Fruit fly (Drosophila melanogaster): ENCODE results near the gene Cyp9f2.

The Cyp9f2 gene

DNA sequence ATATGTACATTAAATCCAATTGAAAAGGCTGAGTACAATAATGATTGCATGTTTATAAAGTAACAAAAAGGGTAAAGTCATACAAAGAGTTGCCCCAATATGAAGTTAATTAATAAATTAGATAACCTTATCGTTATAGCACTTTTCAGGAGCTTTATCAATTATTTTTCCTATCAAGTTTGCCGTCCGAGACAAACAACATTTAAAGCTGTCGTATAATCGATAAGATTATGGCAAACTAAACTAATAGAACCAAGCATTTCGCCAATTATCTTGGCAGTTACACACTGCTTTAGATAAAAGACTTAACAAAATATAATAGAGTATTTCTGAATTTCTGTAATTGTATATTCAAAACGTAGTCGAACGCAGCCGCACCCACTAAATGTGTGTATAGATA, 694 bp downstream of the Cyp9f2 start:
- TF ChIP-seq CG8478 (optimal IDR thresholded peaks at IDR 0.05) (no peak), CTCF (optimal IDR thresholded peaks at IDR 0.05) (no peak)

DNA sequence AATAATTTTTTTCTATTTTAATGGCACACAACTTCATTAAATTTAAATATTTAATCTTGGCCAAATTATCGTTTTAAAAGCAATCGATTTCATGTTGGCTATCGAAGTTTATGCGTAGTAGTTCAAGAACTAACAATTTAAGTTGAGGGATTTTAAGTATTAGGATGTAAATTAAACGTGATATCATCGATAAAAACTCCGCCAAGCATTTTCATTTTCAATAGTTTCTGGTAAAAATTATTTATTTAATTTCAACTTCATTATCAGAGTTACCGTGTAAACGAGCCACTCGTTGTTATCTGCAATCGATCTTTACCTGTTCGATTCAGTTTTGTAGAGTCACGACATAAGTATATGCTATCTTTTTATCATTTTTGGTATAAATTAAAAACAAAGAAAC, 2.9 kb downstream of the Cyp9f2 start:
- no peak for TF ChIP-seq CG8478 (optimal IDR thresholded peaks at IDR 0.05)
- no peak for TF ChIP-seq CTCF (optimal IDR thresholded peaks at IDR 0.05)

dm6 chr3R:12401672-12402296, 4.0 kb downstream of the Cyp9f2 start, which contains the start of gene DNAlig3:
DNAlig3 (minus strand) TSS chr3R:12401839.
- TF ChIP-seq CG8478 (optimal IDR thresholded peaks at IDR 0.05) (no peak), CTCF (optimal IDR thresholded peaks at IDR 0.05) (peak; percentile 6 to 13)

DNA sequence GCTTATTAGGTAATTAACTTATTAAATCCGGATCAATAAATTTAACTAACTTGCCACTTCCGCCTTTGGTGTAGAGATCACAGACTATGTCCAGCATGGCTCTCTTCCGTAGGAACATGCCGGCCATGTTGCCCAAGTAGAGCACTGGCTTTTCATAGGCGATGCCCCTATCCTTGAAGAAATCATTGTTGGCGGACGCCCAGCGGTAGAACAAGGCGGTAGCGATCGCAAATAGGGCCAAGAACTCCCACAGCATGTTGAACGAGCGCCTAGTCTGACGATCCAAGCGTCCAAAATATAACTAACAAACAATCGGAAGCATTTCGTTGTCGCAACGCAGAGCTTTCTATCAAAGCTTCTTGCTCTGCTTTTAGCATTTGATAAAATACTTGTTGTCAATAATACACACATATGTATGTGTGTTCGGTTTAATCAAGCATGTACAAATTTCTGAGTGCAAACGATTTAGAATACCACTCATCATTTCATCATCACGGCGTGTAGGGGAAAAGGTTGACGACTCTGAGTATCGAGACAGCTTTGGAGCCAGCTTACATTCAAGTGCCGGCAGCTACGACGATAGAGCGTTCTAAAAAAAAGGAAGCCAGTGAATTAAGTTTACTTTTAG, 7.1 kb downstream of the Cyp9f2 start, which contains the start of gene Cyp9f3:
TSS of gene Cyp9f3 (minus strand) at position 310 of the 628 bp plus-strand sequence.
- TF ChIP-seq CG8478 (optimal IDR thresholded peaks at IDR 0.05) (no peak), CTCF (optimal IDR thresholded peaks at IDR 0.05) (no peak)

DNA sequence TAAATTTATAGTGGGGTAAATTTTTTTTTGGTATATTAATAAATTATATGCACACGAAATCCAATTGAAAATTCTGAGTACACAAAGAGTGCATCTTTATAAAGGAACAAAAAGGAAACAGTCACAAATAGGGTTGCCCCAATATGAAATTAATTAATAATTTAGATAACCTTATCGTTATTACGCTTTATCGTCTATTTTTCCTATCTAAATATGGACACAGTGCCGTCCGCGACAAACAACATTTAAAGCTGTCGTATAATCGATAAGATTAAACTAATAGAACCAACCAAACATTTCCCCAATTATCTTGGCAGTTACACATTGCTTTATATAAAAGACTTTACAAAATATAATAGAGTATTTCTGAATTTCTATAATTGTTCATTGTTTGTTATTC, 7.8 kb downstream of the Cyp9f2 start:
- TF ChIP-seq CTCF (optimal IDR thresholded peaks at IDR 0.05) (no peak), CG8478 (optimal IDR thresholded peaks at IDR 0.05) (no peak)

dm6 chr3R:12395880-12396279, 9.9 kb downstream of the Cyp9f2 start, which contains the start of the genes CG10096 and CG10097:
CG10096 (minus strand) TSS chr3R:12395980.
CG10097 (minus strand) TSS chr3R:12395980.
- no peak for TF ChIP-seq CTCF (optimal IDR thresholded peaks at IDR 0.05)
- TF ChIP-seq CG8478 (optimal IDR thresholded peaks at IDR 0.05): no peak

- TF ChIP-seq CG8478 (optimal IDR thresholded peaks at IDR 0.05) (no peak), CTCF (optimal IDR thresholded peaks at IDR 0.05) (no peak)
Observed at dm6 chr3R:12386965-12387364, 18.9 kb downstream of the Cyp9f2 start, which contains the start of gene CG33098. CG33098 (plus strand) TSS chr3R:12387188.

dm6 chr3R:12385949-12386348, 19.9 kb downstream of the Cyp9f2 start, which contains the start of gene Sol1:
Sol1 (plus strand) TSS chr3R:12386249.
- TF ChIP-seq CG8478 (optimal IDR thresholded peaks at IDR 0.05) (no peak), CTCF (optimal IDR thresholded peaks at IDR 0.05) (no peak)

dm6 chr3R:12384274-12384673, 21.6 kb downstream of the Cyp9f2 start:
- no peak for TF ChIP-seq CTCF (optimal IDR thresholded peaks at IDR 0.05)
- no peak for TF ChIP-seq CG8478 (optimal IDR thresholded peaks at IDR 0.05)

DNA sequence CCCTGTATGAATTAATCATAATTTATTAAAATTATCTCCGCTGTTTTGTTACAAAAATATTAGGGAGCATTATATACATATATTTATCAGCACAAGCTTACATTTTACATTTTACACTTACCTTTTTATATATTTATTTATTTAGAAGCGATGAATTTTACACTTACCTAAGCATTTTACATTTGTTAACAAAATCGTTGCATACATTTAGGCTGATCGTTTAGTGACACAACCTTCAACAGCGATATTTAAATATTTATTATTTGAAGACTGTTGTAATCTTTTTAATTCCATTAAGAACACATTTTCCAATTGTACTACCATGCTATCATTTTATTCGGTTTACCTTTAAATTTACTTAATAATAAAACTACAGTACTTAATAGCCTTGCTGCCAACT, 22.0 kb downstream of the Cyp9f2 start:
- TF ChIP-seq CG8478 (optimal IDR thresholded peaks at IDR 0.05) (no peak), CTCF (optimal IDR thresholded peaks at IDR 0.05) (peak in 1 of 2 experiments; percentile 29)

DNA sequence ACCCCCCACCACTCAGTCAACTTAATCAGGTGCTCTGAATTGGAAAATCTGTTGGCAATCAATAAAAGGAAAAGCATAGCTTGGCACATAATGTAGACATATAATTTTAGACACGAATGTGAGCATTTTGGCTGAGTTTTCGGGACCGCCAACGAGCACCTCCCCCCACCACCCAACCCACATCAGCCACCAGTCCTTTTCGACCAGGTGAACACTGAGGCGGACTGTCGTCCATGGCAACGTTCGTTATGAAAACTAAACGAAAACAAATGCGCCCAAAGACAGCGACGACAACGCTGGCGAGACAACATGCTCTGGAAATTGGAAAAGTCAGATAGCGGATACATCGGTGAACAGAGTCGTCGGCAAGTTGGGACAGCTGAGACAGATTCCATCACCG, 22.8 kb downstream of the Cyp9f2 start, which contains the start of gene GstD11:
TSS of gene GstD11 (plus strand) at position 301 of the 400 bp plus-strand sequence.
- TF ChIP-seq CTCF (optimal IDR thresholded peaks at IDR 0.05) (no peak), CG8478 (optimal IDR thresholded peaks at IDR 0.05) (no peak)

dm6 chr3R:12382563-12382962, 23.3 kb downstream of the Cyp9f2 start, which contains the start of gene CG10035:
CG10035 (minus strand) TSS chr3R:12382691.
- TF ChIP-seq CTCF (optimal IDR thresholded peaks at IDR 0.05): no peak

DNA sequence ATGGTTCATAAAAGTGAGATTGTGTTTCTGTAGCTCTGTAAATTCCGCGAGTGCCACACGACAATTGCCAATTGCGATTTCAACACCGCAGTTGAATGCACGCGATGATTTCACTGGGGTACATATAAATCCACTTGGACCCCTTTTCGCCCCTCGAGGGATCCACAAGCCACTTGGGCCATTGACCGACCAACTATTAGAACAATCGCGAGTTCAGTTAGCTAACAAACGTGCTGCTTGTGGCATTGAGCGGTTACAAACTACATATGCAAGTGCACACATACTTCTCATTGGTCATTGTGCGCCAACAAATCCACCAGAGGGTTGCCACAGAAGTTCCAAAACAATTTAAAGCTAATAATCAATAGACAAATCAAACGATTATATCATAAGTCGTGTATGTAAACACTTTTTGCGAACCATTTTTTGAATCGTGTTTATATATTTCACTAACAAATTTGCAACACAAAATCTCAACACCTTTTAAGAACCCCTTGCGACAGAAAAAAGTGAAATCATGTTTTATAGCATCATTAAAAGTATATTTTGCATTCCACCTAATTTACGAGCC, 24.6 kb downstream of the Cyp9f2 start:
- no peak for TF ChIP-seq CTCF (optimal IDR thresholded peaks at IDR 0.05)
- TF ChIP-seq CG8478 (optimal IDR thresholded peaks at IDR 0.05): no peak

DNA sequence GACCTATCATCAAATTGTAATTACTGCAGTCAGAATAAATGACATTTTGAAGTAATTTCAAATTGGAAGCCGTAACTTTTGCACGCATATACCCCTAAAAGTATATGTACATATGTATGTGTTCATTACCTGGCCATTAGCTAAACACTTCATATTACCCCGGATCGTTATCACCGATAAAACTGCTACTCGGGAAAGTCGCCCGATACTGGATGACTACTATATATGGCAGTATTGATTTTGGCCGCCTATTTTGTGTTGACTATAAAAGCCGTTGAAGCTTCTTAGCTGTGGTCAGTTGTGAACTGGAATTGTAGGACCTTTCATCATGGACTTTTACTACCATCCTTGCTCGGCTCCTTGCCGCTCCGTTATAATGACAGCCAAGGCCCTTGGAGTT, 26.1 kb downstream of the Cyp9f2 start, which contains the start of gene GstD8:
TSS of gene GstD8 (plus strand) at position 301 of the 400 bp plus-strand sequence.
- TF ChIP-seq CG8478 (optimal IDR thresholded peaks at IDR 0.05): no peak
- TF ChIP-seq CTCF (optimal IDR thresholded peaks at IDR 0.05): no peak

DNA sequence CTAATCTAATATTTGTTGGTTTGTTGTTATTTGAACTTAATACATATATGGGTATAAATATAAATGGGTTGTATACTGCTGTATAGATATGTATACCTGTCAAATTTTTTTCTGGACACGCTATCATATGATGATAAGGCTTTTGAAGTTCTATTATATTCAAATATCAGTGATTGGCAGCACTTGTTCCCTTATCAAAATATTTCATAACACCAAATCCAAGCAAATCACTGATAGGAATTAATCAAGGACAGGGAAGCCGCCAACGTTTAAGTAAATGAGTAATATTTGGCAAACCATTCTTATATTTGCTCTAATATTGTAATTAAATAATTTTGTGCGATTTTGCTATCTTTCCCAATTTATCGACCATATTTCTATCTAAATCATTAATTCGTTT, 26.6 kb downstream of the Cyp9f2 start:
- TF ChIP-seq CTCF (optimal IDR thresholded peaks at IDR 0.05) (no peak), CG8478 (optimal IDR thresholded peaks at IDR 0.05) (no peak)

dm6 chr3R:12378200-12378599, 27.6 kb downstream of the Cyp9f2 start, which contains the start of gene GstD7:
GstD7 (plus strand) TSS chr3R:12378500.
- TF ChIP-seq CTCF (optimal IDR thresholded peaks at IDR 0.05): no peak
- no peak for TF ChIP-seq CG8478 (optimal IDR thresholded peaks at IDR 0.05)
